Worm (Caenorhabditis elegans) whole organism, late embryonic: ENCODE measurements around the gene mab-23.

ENCODE experiments used
- ceh-22 ChIP-seq: sonication (generic microtip); optimal IDR thresholded peaks from 2 replicates; lab custom pipeline; 2017; ENCODE audit warnings: missing biosample characterization, missing genetic modification characterization
- ceh-45 ChIP-seq: fragments of 200-800 bp; sonication (Bioruptor generic); IDR thresholded peaks from 2 replicates; pipeline ENCODE4 v1.3.6; 2022; ENCODE audit warnings: missing genetic modification reagents, missing genetic modification characterization, missing compliant biosample characterization
- ceh-6 ChIP-seq: fragments of 200-800 bp; sonication (Bioruptor generic); optimal IDR thresholded peaks from 2 replicates; lab custom pipeline; 2018; ENCODE audit warnings: mild to moderate bottlenecking, missing genetic modification characterization, missing compliant biosample characterization
- che-1 ChIP-seq: sonication (generic microtip); optimal IDR thresholded peaks from 2 replicates; lab custom pipeline; 2016; ENCODE audit warnings: mild to moderate bottlenecking, missing genetic modification characterization, missing compliant biosample characterization
- nhr-11 ChIP-seq: fragments of 150-350 bp; optimal IDR thresholded peaks from 2 replicates; lab custom pipeline; 2014; ENCODE audit warnings: missing biosample characterization, missing genetic modification characterization
- nhr-232 ChIP-seq: sonication (generic microtip); optimal IDR thresholded peaks from 2 replicates; lab custom pipeline; 2016; ENCODE audit warnings: missing genetic modification characterization, missing compliant biosample characterization
- odd-2 ChIP-seq: sonication (generic microtip); optimal IDR thresholded peaks from 2 replicates; lab custom pipeline; 2017; ENCODE audit warnings: antibody characterized with exemption, mild to moderate bottlenecking, missing genetic modification characterization, missing compliant biosample characterization

- TF ChIP-seq odd-2 (tag; lab: Kevin White, UChicago) (no peak), che-1 (tag; lab: Kevin White, UChicago) (no peak), ceh-45 (GFP tag; lab: Robert Waterston, UW) (no peak), ceh-22 (no peak), nhr-232 (tag; lab: Kevin White, UChicago) (no peak), nhr-11 (tag; lab: Kevin White, UChicago) (no peak), ceh-6 (GFP tag; lab: Kevin White, UChicago) (no peak)
These were observed 40.4 kb upstream of the mab-23 start, which contains the start of gene T21C9.9 for ce11 chrV:10592479-10592878.
